Fruit fly (Drosophila melanogaster) whole organism, pupa: Measurements from ENCODE around the gene spn-F.

ENCODE experiments used
- CG10348 ChIP-seq: fragments of 200-800 bp; sonication (Bioruptor generic); IDR thresholded peaks from 2 replicates; pipeline ENCODE4 v1.3.6; 2022; ENCODE audit warnings: missing biosample characterization, missing genetic modification characterization
- CG12605 ChIP-seq: fragments of 200-800 bp; sonication (Bioruptor generic); IDR thresholded peaks from 2 replicates; pipeline ENCODE4 v1.3.6; 2022; ENCODE audit warnings: missing biosample characterization, missing genetic modification characterization
- CG13204 ChIP-seq: fragments of 200-800 bp; sonication (Bioruptor generic); optimal IDR thresholded peaks from 2 replicates; lab custom pipeline; 2018; ENCODE audit warnings: missing biosample characterization, mild to moderate bottlenecking, missing genetic modification characterization, moderate library complexity
- CG14655 ChIP-seq: fragments of 200-800 bp; sonication (Bioruptor generic); optimal IDR thresholded peaks from 3 replicates; lab custom pipeline; 2017; ENCODE audit warnings: mild to moderate bottlenecking, missing biosample characterization, missing genetic modification reagents, missing genetic modification characterization
- CG15710 ChIP-seq: fragments of 200-800 bp; sonication (Bioruptor generic); optimal IDR thresholded peaks from 2 replicates; lab custom pipeline; 2018; ENCODE audit warnings: missing biosample characterization, mild to moderate bottlenecking, missing genetic modification characterization, moderate library complexity
- CG17806 ChIP-seq: fragments of 200-800 bp; sonication (Bioruptor generic); optimal IDR thresholded peaks from 2 replicates; lab custom pipeline; 2018; ENCODE audit warnings: missing biosample characterization, mild to moderate bottlenecking, missing genetic modification characterization, moderate library complexity
- CG32121 ChIP-seq: fragments of 200-800 bp; sonication (Bioruptor generic); IDR thresholded peaks from 2 replicates; pipeline ENCODE4 v1.3.6; 2022; ENCODE audit warnings: missing biosample characterization, missing genetic modification characterization
- CG34367 ChIP-seq: fragments of 200-800 bp; sonication (Bioruptor generic); optimal IDR thresholded peaks from 2 replicates; lab custom pipeline; 2018; ENCODE audit warnings: missing biosample characterization, mild to moderate bottlenecking, missing genetic modification characterization
- CG4496 ChIP-seq: fragments of 200-800 bp; sonication (Bioruptor generic); IDR thresholded peaks from 3 replicates; pipeline ENCODE4 v1.3.6; 2022; ENCODE audit warnings: missing biosample characterization, missing genetic modification characterization
- CG8159 ChIP-seq: fragments of 200-800 bp; sonication (Bioruptor generic); optimal IDR thresholded peaks from 3 replicates; lab custom pipeline; 2018; ENCODE audit warnings: missing biosample characterization, mild to moderate bottlenecking, missing genetic modification characterization, moderate library complexity
- CG8301 ChIP-seq: fragments of 200-800 bp; sonication (Bioruptor generic); optimal IDR thresholded peaks from 2 replicates; lab custom pipeline; 2018; ENCODE audit warnings: missing biosample characterization, mild to moderate bottlenecking, missing genetic modification characterization
- CG9948 ChIP-seq: fragments of 200-800 bp; sonication (Bioruptor generic); optimal IDR thresholded peaks from 2 replicates; lab custom pipeline; 2018; ENCODE audit warnings: missing biosample characterization, mild to moderate bottlenecking, missing genetic modification characterization, moderate library complexity
- D1 ChIP-seq: fragments of 200-800 bp; sonication (Bioruptor generic); optimal IDR thresholded peaks from 2 replicates; lab custom pipeline; 2018; ENCODE audit warnings: missing biosample characterization, mild to moderate bottlenecking, missing genetic modification characterization, moderate library complexity
- EcR ChIP-seq: fragments of 200-800 bp; sonication (Bioruptor generic); optimal IDR thresholded peaks from 3 replicates; lab custom pipeline; 2019; ENCODE audit warnings: missing biosample characterization, missing genetic modification characterization, mild to moderate bottlenecking, moderate library complexity, missing genetic modification reagents
- Ets98B ChIP-seq: fragments of 200-800 bp; sonication (Bioruptor generic); IDR thresholded peaks from 2 replicates; pipeline ENCODE4 v1.3.6; 2022; ENCODE audit warnings: missing biosample characterization, missing genetic modification characterization
- Pif1A ChIP-seq: fragments of 200-800 bp; sonication (Bioruptor generic); optimal IDR thresholded peaks from 3 replicates; lab custom pipeline; 2016; ENCODE audit warnings: missing biosample characterization, missing genetic modification characterization
- Pif1B ChIP-seq: fragments of 200-800 bp; sonication (Bioruptor generic); optimal IDR thresholded peaks from 3 replicates; lab custom pipeline; 2016; ENCODE audit warnings: missing biosample characterization, missing genetic modification characterization
- Snoo ChIP-seq: fragments of 200-800 bp; sonication (Bioruptor generic); optimal IDR thresholded peaks from 3 replicates; lab custom pipeline; 2017; ENCODE audit warnings: missing biosample characterization, mild to moderate bottlenecking, missing genetic modification characterization, inconsistent platforms
- fd96Ca ChIP-seq: fragments of 200-800 bp; sonication (Bioruptor generic); IDR thresholded peaks from 3 replicates; pipeline ENCODE4 v1.3.6; 2022; ENCODE audit warnings: missing biosample characterization, missing genetic modification characterization
- gl ChIP-seq: fragments of 200-800 bp; sonication (Bioruptor generic); optimal IDR thresholded peaks from 2 replicates; lab custom pipeline; 2018; ENCODE audit warnings: missing biosample characterization, mild to moderate bottlenecking, missing genetic modification characterization
- rn ChIP-seq: fragments of 200-800 bp; sonication (Bioruptor generic); IDR thresholded peaks from 2 replicates; pipeline ENCODE4 v1.3.6; 2022; ENCODE audit warnings: missing biosample characterization, missing genetic modification characterization

Gene spn-F

dm6 chr3R:31254808-31255207 lies at the start of gene spn-F, which contains the start of gene CG1750:
TSS of gene spn-F (plus strand) at chr3R:31255127.
TSS of gene CG1750 (minus strand) at chr3R:31254900.
- TF ChIP-seq rn (no peak), CG13204 (no peak), CG14655 (GFP tag; lab: Kevin White, UChicago) (no peak), CG12605 (no peak), Ets98B (GFP tag; lab: Robert Waterston, UW) (no peak), CG4496 (GFP tag; lab: Robert Waterston, UW) (no peak), fd96Ca (GFP tag; lab: Robert Waterston, UW) (no peak), CG15710 (no peak), gl (no peak), CG32121 (no peak), D1 (tag; lab: Kevin White, UChicago) (no peak)

dm6 chr3R:31210630-31211029 lies 44.3 kb upstream of the spn-F start, which contains the start of gene chp:
TSS of gene chp (minus strand) at chr3R:31210730.
- TF ChIP-seq Snoo (tag; lab: Kevin White, UChicago) (no peak), Pif1A (GFP tag; lab: Kevin White, UChicago) (no peak), CG15710 (no peak), CG17806 (tag; lab: Kevin White, UChicago) (no peak), D1 (tag; lab: Kevin White, UChicago) (no peak), CG13204 (no peak), fd96Ca (GFP tag; lab: Robert Waterston, UW) (no peak), EcR (GFP tag; lab: Kevin White, UChicago) (no peak), CG8159 (tag; lab: Kevin White, UChicago) (no peak), CG12605 (no peak), CG32121 (no peak), Ets98B (GFP tag; lab: Robert Waterston, UW) (no peak), CG9948 (tag; lab: Kevin White, UChicago) (no peak), CG34367 (no peak)
- TF ChIP-seq, all 21 proteins: peak for 0

- TF ChIP-seq CG13204 (no peak), CG9948 (tag; lab: Kevin White, UChicago) (no peak), Pif1B (GFP tag; lab: Kevin White, UChicago) (no peak), CG8159 (tag; lab: Kevin White, UChicago) (no peak), Ets98B (GFP tag; lab: Robert Waterston, UW) (no peak), EcR (GFP tag; lab: Kevin White, UChicago) (no peak), CG4496 (GFP tag; lab: Robert Waterston, UW) (no peak), CG14655 (GFP tag; lab: Kevin White, UChicago) (no peak), CG12605 (no peak), CG8301 (tag; lab: Kevin White, UChicago) (no peak), Snoo (tag; lab: Kevin White, UChicago) (no peak), CG10348 (GFP tag; lab: Robert Waterston, UW) (no peak), D1 (tag; lab: Kevin White, UChicago) (no peak), CG15710 (no peak), CG32121 (no peak), gl (no peak), Pif1A (GFP tag; lab: Kevin White, UChicago) (no peak), CG17806 (tag; lab: Kevin White, UChicago) (no peak), CG34367 (no peak), fd96Ca (GFP tag; lab: Robert Waterston, UW) (no peak)
Observed at dm6 chr3R:31213227-31213626, 41.7 kb upstream of the spn-F start, which contains the start of the genes Zwilch and CG1542. TSS of gene Zwilch (minus strand) at chr3R:31213376. TSS of gene CG1542 (plus strand) at chr3R:31213458.

dm6 chr3R:31215830-31216229 lies 39.1 kb upstream of the spn-F start, which contains the start of gene CG15561:
TSS of gene CG15561 (minus strand) at chr3R:31215942.
- no peak for TF ChIP-seq CG12605
- TF ChIP-seq EcR (GFP tag; lab: Kevin White, UChicago) = no peak
- TF ChIP-seq Pif1B (GFP tag; lab: Kevin White, UChicago) = no peak
- no peak for TF ChIP-seq Ets98B (GFP tag; lab: Robert Waterston, UW)
- TF ChIP-seq CG17806 (tag; lab: Kevin White, UChicago) = no peak
- no peak for TF ChIP-seq CG8159 (tag; lab: Kevin White, UChicago)
- no peak for TF ChIP-seq rn
- TF ChIP-seq fd96Ca (GFP tag; lab: Robert Waterston, UW) = no peak
- no peak for TF ChIP-seq Snoo (tag; lab: Kevin White, UChicago)
- TF ChIP-seq gl = no peak
- no peak for TF ChIP-seq CG15710
- TF ChIP-seq CG13204 = no peak
- no peak for TF ChIP-seq CG10348 (GFP tag; lab: Robert Waterston, UW)
- TF ChIP-seq CG8301 (tag; lab: Kevin White, UChicago) = no peak
- no peak for TF ChIP-seq CG34367
- no peak for TF ChIP-seq Pif1A (GFP tag; lab: Kevin White, UChicago)
- no peak for TF ChIP-seq CG14655 (GFP tag; lab: Kevin White, UChicago)
- no peak for TF ChIP-seq CG9948 (tag; lab: Kevin White, UChicago)
- TF ChIP-seq CG4496 (GFP tag; lab: Robert Waterston, UW) = no peak

dm6 chr3R:31218214-31218876 lies 36.6 kb upstream of the spn-F start:
- TF ChIP-seq EcR (GFP tag; lab: Kevin White, UChicago) = peak; percentile 85
- TF ChIP-seq CG32121 = no peak
- TF ChIP-seq CG14655 (GFP tag; lab: Kevin White, UChicago) = no peak
